Worm (Caenorhabditis elegans) whole organism, L3 larva: ENCODE results near the gene Y37A1A.4.

ENCODE experiments used
- R02D3.7 ChIP-seq: fragments of 150-350 bp; optimal IDR thresholded peaks from 2 replicates; lab custom pipeline; 2014; ENCODE audit warnings: missing biosample characterization, missing genetic modification characterization
- ZK546.5 ChIP-seq: sonication (generic microtip); optimal IDR thresholded peaks from 2 replicates; lab custom pipeline; 2017; ENCODE audit warnings: missing biosample characterization, missing genetic modification characterization
- aly-2 ChIP-seq: fragments of 150-350 bp; optimal IDR thresholded peaks from 2 replicates; lab custom pipeline; 2014; ENCODE audit warnings: missing biosample characterization, missing genetic modification characterization
- ama-1 ChIP-seq: fragments of 150-350 bp; optimal IDR thresholded peaks from 2 replicates; lab custom pipeline; 2018
- ceh-9 ChIP-seq: sonication (generic microtip); optimal IDR thresholded peaks from 2 replicates; lab custom pipeline; 2018; ENCODE audit warnings: missing biosample characterization, missing genetic modification characterization
- daf-12 ChIP-seq: fragments of 150-350 bp; optimal IDR thresholded peaks from 2 replicates; lab custom pipeline; 2014; ENCODE audit warnings: missing biosample characterization, missing genetic modification reagents, missing genetic modification characterization
- egl-27 ChIP-seq: sonication (generic microtip); optimal IDR thresholded peaks from 4 replicates; lab custom pipeline; 2017; ENCODE audit warnings: missing biosample characterization, missing genetic modification reagents, missing genetic modification characterization
- egl-5 ChIP-seq: fragments of 150-350 bp; optimal IDR thresholded peaks from 2 replicates; lab custom pipeline; 2017; ENCODE audit warnings: missing biosample characterization, missing genetic modification reagents, missing genetic modification characterization, inconsistent platforms
- elt-1 ChIP-seq: fragments of 150-350 bp; optimal IDR thresholded peaks from 2 replicates; lab custom pipeline; 2014; ENCODE audit warnings: missing biosample characterization, missing genetic modification characterization
- elt-3 ChIP-seq, 3 experiments: fragments of 150-350 bp in 1 of 3; sonication (generic microtip) in 2 of 3; optimal IDR thresholded peaks; 2 replicates in 2 of 3; 4 replicates in 1 of 3; lab custom pipeline; 2014 to 2017; ENCODE audit warnings: missing biosample characterization in 3 of 3, missing genetic modification characterization in 3 of 3
- eor-1 ChIP-seq, 2 experiments: fragments of 150-350 bp; optimal IDR thresholded peaks; 2 replicates each; lab custom pipeline; 2014 to 2018; ENCODE audit warnings: missing biosample characterization in 2 of 2, missing genetic modification characterization in 2 of 2
- fkh-10 ChIP-seq: sonication (generic microtip); optimal IDR thresholded peaks from 2 replicates; lab custom pipeline; 2017; ENCODE audit warnings: missing biosample characterization, missing genetic modification reagents, missing genetic modification characterization
- fos-1 ChIP-seq: fragments of 150-350 bp; optimal IDR thresholded peaks from 2 replicates; lab custom pipeline; 2014; ENCODE audit warnings: missing biosample characterization, missing genetic modification characterization
- hmg-11 ChIP-seq: sonication (generic microtip); optimal IDR thresholded peaks from 2 replicates; lab custom pipeline; 2016; ENCODE audit warnings: missing genetic modification characterization, missing compliant biosample characterization
- jun-1 ChIP-seq: fragments of 150-350 bp; optimal IDR thresholded peaks from 2 replicates; lab custom pipeline; 2014; ENCODE audit warnings: missing biosample characterization, missing genetic modification reagents, missing genetic modification characterization
- lin-15B ChIP-seq: fragments of 150-350 bp; optimal IDR thresholded peaks from 2 replicates; lab custom pipeline; 2014; ENCODE audit warnings: missing biosample characterization, missing genetic modification characterization
- lin-39 ChIP-seq: fragments of 150-350 bp; optimal IDR thresholded peaks from 2 replicates; lab custom pipeline; 2018; ENCODE audit warnings: missing biosample characterization, missing genetic modification reagents, missing genetic modification characterization
- lsy-12 ChIP-seq: sonication (generic microtip); optimal IDR thresholded peaks from 2 replicates; lab custom pipeline; 2016; ENCODE audit warnings: mild to moderate bottlenecking, missing genetic modification characterization, missing compliant biosample characterization
- mdl-1 ChIP-seq: fragments of 150-350 bp; optimal IDR thresholded peaks from 2 replicates; lab custom pipeline; 2014; ENCODE audit warnings: missing biosample characterization, missing genetic modification characterization
- mml-1 ChIP-seq: fragments of 150-350 bp; sonication (generic microtip); optimal IDR thresholded peaks from 3 replicates; lab custom pipeline; 2014; ENCODE audit warnings: missing biosample characterization, missing genetic modification characterization
- nfya-1 ChIP-seq: sonication (generic microtip); optimal IDR thresholded peaks from 2 replicates; lab custom pipeline; 2017; ENCODE audit warnings: missing genetic modification characterization, mild to moderate bottlenecking, missing compliant biosample characterization, antibody characterized with exemption, moderate library complexity; ENCODE audit not compliant: insufficient read depth
- nhr-23 ChIP-seq: fragments of 150-350 bp; optimal IDR thresholded peaks from 2 replicates; lab custom pipeline; 2014; ENCODE audit warnings: missing biosample characterization, missing genetic modification reagents, missing genetic modification characterization
- nhr-25 ChIP-seq: sonication (generic microtip); optimal IDR thresholded peaks from 2 replicates; lab custom pipeline; 2017; ENCODE audit warnings: missing biosample characterization, missing genetic modification characterization
- nhr-28 ChIP-seq: fragments of 150-350 bp; optimal IDR thresholded peaks from 2 replicates; lab custom pipeline; 2014; ENCODE audit warnings: missing biosample characterization, missing genetic modification characterization
- nhr-43 ChIP-seq: sonication (generic microtip); optimal IDR thresholded peaks from 2 replicates; lab custom pipeline; 2016; ENCODE audit warnings: mild to moderate bottlenecking, missing genetic modification characterization, missing compliant biosample characterization; ENCODE audit not compliant: poor library complexity, severe bottlenecking
- nhr-67 ChIP-seq: fragments of 150-350 bp; optimal IDR thresholded peaks from 2 replicates; lab custom pipeline; 2014; ENCODE audit warnings: missing biosample characterization, missing genetic modification characterization
- nhr-76 ChIP-seq: fragments of 150-350 bp; sonication (generic microtip); optimal IDR thresholded peaks from 5 replicates; lab custom pipeline; 2014; ENCODE audit warnings: missing biosample characterization, missing genetic modification characterization
- nhr-77 ChIP-seq: fragments of 150-350 bp; optimal IDR thresholded peaks from 2 replicates; lab custom pipeline; 2014; ENCODE audit warnings: missing biosample characterization, missing genetic modification characterization
- pha-4 ChIP-seq: fragments of 150-350 bp; optimal IDR thresholded peaks from 2 replicates; lab custom pipeline; 2014; ENCODE audit warnings: missing biosample characterization, missing genetic modification reagents, missing genetic modification characterization
- skn-1 ChIP-seq: fragments of 150-350 bp; optimal IDR thresholded peaks from 2 replicates; lab custom pipeline; 2014; ENCODE audit warnings: missing biosample characterization, missing genetic modification characterization
- snpc-4 ChIP-seq: fragments of 150-350 bp; optimal IDR thresholded peaks from 2 replicates; lab custom pipeline; 2014; ENCODE audit warnings: missing biosample characterization, missing genetic modification characterization
- tbx-2 ChIP-seq: sonication (generic microtip); optimal IDR thresholded peaks from 2 replicates; lab custom pipeline; 2016; ENCODE audit warnings: mild to moderate bottlenecking, missing genetic modification characterization, missing compliant biosample characterization
- unc-39 ChIP-seq: sonication (generic microtip); optimal IDR thresholded peaks from 4 replicates; lab custom pipeline; 2017; ENCODE audit warnings: missing biosample characterization, missing genetic modification characterization
- unc-62 ChIP-seq: fragments of 150-350 bp; sonication (generic microtip); optimal IDR thresholded peaks from 4 replicates; lab custom pipeline; 2014; ENCODE audit warnings: missing biosample characterization, missing genetic modification reagents, missing genetic modification characterization
- zag-1 ChIP-seq: fragments of 150-350 bp; optimal IDR thresholded peaks from 2 replicates; lab custom pipeline; 2014; ENCODE audit warnings: missing biosample characterization, missing genetic modification characterization
- ztf-11 ChIP-seq: fragments of 150-350 bp; optimal IDR thresholded peaks from 2 replicates; lab custom pipeline; 2014; ENCODE audit warnings: missing biosample characterization, missing genetic modification characterization
- ztf-4 ChIP-seq: fragments of 150-350 bp; optimal IDR thresholded peaks from 2 replicates; lab custom pipeline; 2014; ENCODE audit warnings: missing biosample characterization, missing genetic modification characterization

Gene Y37A1A.4

ce11 chrIV:13888164-13888518 is 46.0 kb upstream of the Y37A1A.4 start:
- TF ChIP-seq mml-1 (tag; lab: Kevin White, UChicago) (no peak), pha-4 (tag; lab: Kevin White, UChicago) (no peak), daf-12 (tag; lab: Kevin White, UChicago) (no peak), hmg-11 (tag; lab: Kevin White, UChicago) (no peak), nhr-43 (no peak), unc-62 (no peak), ztf-11 (tag; lab: Kevin White, UChicago) (no peak), R02D3.7 (tag; lab: Kevin White, UChicago) (no peak), tbx-2 (tag; lab: Kevin White, UChicago) (no peak), eor-1 (tag; optimal IDR thresholded peaks at IDR 0.05; lab: Kevin White, UChicago) (no peak), lin-15B (tag; lab: Kevin White, UChicago) (no peak), lsy-12 (no peak), egl-5 (no peak), mdl-1 (tag; lab: Kevin White, UChicago) (no peak), nhr-67 (tag; lab: Kevin White, UChicago) (no peak)
- TF ChIP-seq, all 47 proteins: peak for 0

ce11 chrIV:13893103-13893502 is 41.1 kb upstream of the Y37A1A.4 start:
- TF ChIP-seq ama-1 (lab: Kevin White, UChicago) (peak; percentile 28), lsy-12 (peak; percentile 33), daf-12 (tag; lab: Kevin White, UChicago) (no peak), nhr-67 (tag; lab: Kevin White, UChicago) (no peak), snpc-4 (tag; lab: Kevin White, UChicago) (peak; percentile 96), pha-4 (tag; lab: Kevin White, UChicago) (peak; percentile 12), lin-15B (tag; lab: Kevin White, UChicago) (peak; percentile 11)

- TF ChIP-seq egl-5 (peak; percentile 86), mdl-1 (tag; lab: Kevin White, UChicago) (no peak)
Measured at ce11 chrIV:13902774-13903173, 31.4 kb upstream of the Y37A1A.4 start, which contains the start of gene Y37A1A.3. Gene Y37A1A.3, minus strand, starts transcription at chrIV:13902874.

ce11 chrIV:13906369-13906768 is 27.8 kb upstream of the Y37A1A.4 start:
- TF ChIP-seq ztf-4 (tag; lab: Kevin White, UChicago) (no peak), nhr-28 (tag; lab: Kevin White, UChicago) (no peak), skn-1 (tag; lab: Kevin White, UChicago) (no peak), egl-27 (no peak), elt-1 (tag; lab: Kevin White, UChicago) (no peak), nhr-76 (tag; lab: Kevin White, UChicago) (no peak), snpc-4 (tag; lab: Kevin White, UChicago) (no peak), ZK546.5 (tag; lab: Kevin White, UChicago) (no peak), lin-39 (no peak), pha-4 (tag; lab: Kevin White, UChicago) (no peak), nhr-23 (tag; lab: Kevin White, UChicago) (no peak), nhr-67 (tag; lab: Kevin White, UChicago) (no peak), zag-1 (no peak), nhr-43 (no peak), jun-1 (no peak), unc-39 (tag; lab: Kevin White, UChicago) (no peak), ama-1 (lab: Kevin White, UChicago) (no peak), aly-2 (tag; lab: Kevin White, UChicago) (no peak), egl-5 (no peak), ztf-11 (tag; lab: Kevin White, UChicago) (no peak)

- TF ChIP-seq zag-1 (no peak), ama-1 (lab: Kevin White, UChicago) (no peak), nhr-23 (tag; lab: Kevin White, UChicago) (peak; percentile 47), nhr-28 (tag; lab: Kevin White, UChicago) (no peak), nfya-1 (peak; percentile 15), nhr-25 (tag; lab: Kevin White, UChicago) (peak; percentile 37), nhr-43 (peak; percentile 54)
Measured at ce11 chrIV:13910931-13911330, 23.3 kb upstream of the Y37A1A.4 start.

DNA sequence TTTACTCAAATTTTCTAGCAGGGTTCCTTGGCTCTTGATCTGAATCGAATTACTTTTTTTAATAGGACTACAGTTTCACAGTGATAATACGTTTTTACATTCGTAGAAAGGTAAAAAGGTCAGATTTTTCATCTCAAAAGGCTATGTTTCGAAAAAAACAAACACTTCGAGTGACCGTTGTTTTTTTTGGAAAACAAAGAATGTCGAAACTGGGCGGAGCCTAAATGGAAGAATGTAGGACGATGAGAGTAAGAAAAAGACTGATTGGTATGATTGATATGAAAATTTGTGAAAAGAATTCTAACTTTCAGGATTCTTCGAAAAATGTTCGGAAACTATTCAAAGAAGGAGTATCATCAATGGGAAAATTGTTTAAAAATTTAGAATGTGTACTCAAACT is 21.3 kb upstream of the Y37A1A.4 start, which contains the start of gene Y37A1A.2:
Gene Y37A1A.2, minus strand, starts transcription at position 101 of the 400 bp plus-strand sequence.
- TF ChIP-seq fos-1 (tag; lab: Kevin White, UChicago) (no peak), R02D3.7 (tag; lab: Kevin White, UChicago) (no peak), ama-1 (lab: Kevin White, UChicago) (no peak), nfya-1 (no peak), aly-2 (tag; lab: Kevin White, UChicago) (no peak), nhr-25 (tag; lab: Kevin White, UChicago) (no peak), ceh-9 (no peak), fkh-10 (GFP tag; lab: Kevin White, UChicago) (no peak), elt-3 (tag; optimal IDR thresholded peaks at IDR 0.05; lab: Kevin White, UChicago) (no peak), nhr-77 (tag; lab: Kevin White, UChicago) (no peak), nhr-67 (tag; lab: Kevin White, UChicago) (no peak), mml-1 (tag; lab: Kevin White, UChicago) (no peak), unc-39 (tag; lab: Kevin White, UChicago) (no peak), pha-4 (tag; lab: Kevin White, UChicago) (no peak)
- TF ChIP-seq, all 47 proteins: peak for 0
